Worm (Caenorhabditis elegans) whole organism, L1 larva: ENCODE measurements around the gene Y45G12C.10.
"Not testable (repeated sequence)": the region's sequence is repeated elsewhere in the genome, so short reads cannot be mapped to it uniquely, and the experiment has no call there.

ENCODE experiments used
- ama-1 ChIP-seq: fragments of 150-350 bp; optimal IDR thresholded peaks from 2 replicates; lab custom pipeline; 2014
- efl-1 ChIP-seq, 4 experiments: fragments of 150-350 bp; optimal IDR thresholded peaks in 3 of 4; peaks in 1 of 4; 1 replicate in 1 of 4; 2 replicates in 3 of 4; lab custom pipeline; 2014; ENCODE audit warnings: missing biosample characterization in 2 of 4, missing genetic modification characterization in 2 of 4, missing genetic modification reagents in 2 of 4
- elt-3 ChIP-seq, 6 experiments: fragments of 150-350 bp in 1 of 6; sonication (generic microtip); optimal IDR thresholded peaks; 2 replicates each; lab custom pipeline; 2017 to 2018; ENCODE audit warnings: missing biosample characterization in 6 of 6, missing genetic modification characterization in 6 of 6, inconsistent platforms in 1 of 6
- fos-1 ChIP-seq: fragments of 150-350 bp; optimal IDR thresholded peaks from 2 replicates; lab custom pipeline; 2014; ENCODE audit warnings: missing biosample characterization, missing genetic modification characterization
- mdl-1 ChIP-seq, 2 experiments: fragments of 150-350 bp; optimal IDR thresholded peaks; 2 replicates each; lab custom pipeline; 2014 to 2017; ENCODE audit warnings: missing biosample characterization in 2 of 2, missing genetic modification characterization in 2 of 2, inconsistent platforms in 1 of 2
- nhr-19 ChIP-seq: fragments of 200-800 bp; sonication (Bioruptor generic); conservative IDR thresholded peaks from 2 replicates; pipeline ENCODE4 v1.3.6; 2022; ENCODE audit warnings: missing genetic modification characterization, missing compliant biosample characterization
- nhr-76 ChIP-seq: sonication (generic microtip); optimal IDR thresholded peaks from 2 replicates; lab custom pipeline; 2017; ENCODE audit warnings: missing biosample characterization, missing genetic modification characterization
- nhr-77 ChIP-seq: fragments of 150-350 bp; optimal IDR thresholded peaks from 2 replicates; lab custom pipeline; 2014; ENCODE audit warnings: missing biosample characterization, missing genetic modification characterization
- pqm-1 ChIP-seq: sonication (generic microtip); optimal IDR thresholded peaks from 3 replicates; lab custom pipeline; 2017; ENCODE audit warnings: missing biosample characterization, missing genetic modification characterization
- tbx-2 ChIP-seq: sonication (generic microtip); optimal IDR thresholded peaks from 2 replicates; lab custom pipeline; 2016; ENCODE audit warnings: missing genetic modification characterization, missing compliant biosample characterization

- not testable (repeated sequence) for TF ChIP-seq nhr-77; efl-1 (optimal IDR thresholded peaks at IDR 0.05; lab: Kevin White, UChicago); efl-1 (GFP tag; optimal IDR thresholded peaks at IDR 0.05 in 1 of 2; lab: Kevin White, UChicago); pqm-1 (tag; lab: Kevin White, UChicago); nhr-19 (GFP tag; lab: Robert Waterston, UW); ama-1; tbx-2 (tag; lab: Kevin White, UChicago); fos-1 (tag; lab: Kevin White, UChicago); elt-3 (tag; optimal IDR thresholded peaks at IDR 0.05; lab: Kevin White, UChicago); nhr-76 (tag; lab: Kevin White, UChicago); mdl-1 (tag; optimal IDR thresholded peaks at IDR 0.05; lab: Kevin White, UChicago)
Measured at ce11 chrV:2536309-2536708, at the start of gene Y45G12C.10.
